Fruit fly (Drosophila melanogaster): ENCODE data around the gene Ets21C.
A peak's percentile ranks its signal among the peaks of the same experiment; 100 is the strongest.

The Ets21C gene

DNA sequence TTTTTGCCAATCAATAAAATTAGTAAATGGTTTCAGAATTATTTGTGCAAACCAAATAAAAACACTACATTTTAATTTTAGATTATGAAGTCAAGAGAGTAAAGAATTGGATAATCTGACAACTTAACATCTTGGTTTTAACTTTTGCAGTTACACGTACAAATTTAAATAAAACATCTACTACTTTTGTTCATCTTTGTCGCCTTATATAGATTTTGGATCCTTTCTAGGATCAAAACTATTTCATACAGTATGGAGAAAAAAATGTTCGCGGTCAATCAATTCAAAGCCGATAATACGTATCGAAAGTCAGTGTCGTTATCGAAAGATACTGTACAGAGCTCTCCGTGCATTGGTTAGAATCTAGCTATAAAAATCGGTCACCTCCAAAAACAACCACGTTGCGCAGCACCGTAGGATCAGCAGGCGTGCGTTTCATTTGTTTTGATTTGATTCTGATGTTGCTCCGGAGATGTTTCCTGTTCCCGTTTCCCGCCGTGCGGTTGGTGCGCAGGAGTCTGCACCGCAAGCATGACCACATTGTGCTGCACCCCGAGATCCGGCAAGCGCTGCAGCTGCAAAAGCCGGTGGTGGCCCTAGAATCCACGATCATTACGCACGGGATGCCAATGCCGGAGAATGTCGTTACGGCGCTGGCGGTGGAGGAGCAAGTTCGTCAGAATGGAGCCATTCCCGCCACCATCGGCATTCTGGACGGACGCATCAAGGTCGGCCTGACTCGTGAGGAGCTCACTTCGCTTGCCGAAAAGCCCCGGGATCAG lies 11.2 kb upstream of the Ets21C start, which contains the start of the genes uncNacbeta and CG2794 (continued):
- TF ChIP-seq CG13287 (GFP tag; IDR thresholded peaks at IDR 0.05; ENCODE audit: partially characterized antibody) = peak; percentile 82
- no peak for TF ChIP-seq CG31365 (tag; optimal IDR thresholded peaks at IDR 0.05)
- no peak for TF ChIP-seq CG12942 (GFP tag; optimal IDR thresholded peaks at IDR 0.05)
- no peak for TF ChIP-seq gt (GFP tag; IDR thresholded peaks at IDR 0.05)
- TF ChIP-seq CG16779 (GFP tag; IDR thresholded peaks at IDR 0.05) = no peak
- TF ChIP-seq CG34422 (GFP tag; IDR thresholded peaks at IDR 0.05) = peak; percentile 48; the same call in 1 of the 3 replicates
- peak; percentile 16 for TF ChIP-seq CG17829 (tag; optimal IDR thresholded peaks at IDR 0.05)
- peak; percentile 61 for TF ChIP-seq vnd (GFP tag; IDR thresholded peaks at IDR 0.05; ENCODE audit: partially characterized antibody)
- peak; percentile 86 for TF ChIP-seq MBD-R2 (GFP tag; IDR thresholded peaks at IDR 0.05)
- peak; percentile 18 for TF ChIP-seq Nf-YC (tag; optimal IDR thresholded peaks at IDR 0.05)
- TF ChIP-seq luna (GFP tag; optimal IDR thresholded peaks at IDR 0.05) = no peak
- no peak for TF ChIP-seq CG11504 (tag; optimal IDR thresholded peaks at IDR 0.05)
- no peak for TF ChIP-seq lov (optimal IDR thresholded peaks at IDR 0.05)
- TF ChIP-seq lov (GFP tag; IDR thresholded peaks at IDR 0.05) = 0 out of 3 replicates have a peak, but pooled peaks have one; percentile 18
- peak; percentile 97 for TF ChIP-seq Dref (GFP tag; IDR thresholded peaks at IDR 0.05)
- no peak for TF ChIP-seq ken (GFP tag; IDR thresholded peaks at IDR 0.05)
- peak; percentile 73 for TF ChIP-seq Dll (GFP tag; IDR thresholded peaks at IDR 0.05; ENCODE audit: partially characterized antibody)
- peak; percentile 39 for TF ChIP-seq trem (tag; optimal IDR thresholded peaks at IDR 0.05)
- peak; percentile 32 for TF ChIP-seq CG15479 (GFP tag; optimal IDR thresholded peaks at IDR 0.05)
- no peak; the same call in 1 of the 2 replicates for TF ChIP-seq H2.0 (GFP tag; IDR thresholded peaks at IDR 0.05)
- no peak for TF ChIP-seq CG10462 (GFP tag; optimal IDR thresholded peaks at IDR 0.05)
- peak; percentile 55; the same call in 1 of the 2 replicates for TF ChIP-seq CG9932 (GFP tag; IDR thresholded peaks at IDR 0.05)
- peak; percentile 10 for TF ChIP-seq CG9797 (GFP tag; optimal IDR thresholded peaks at IDR 0.05)
- peak; percentile 8 for TF ChIP-seq CG11398 (GFP tag; optimal IDR thresholded peaks at IDR 0.05)
- TF ChIP-seq wdn (GFP tag; IDR thresholded peaks at IDR 0.05) = 0 out of 2 replicates have a peak, but pooled peaks have one; percentile 18
- TF ChIP-seq kay (GFP tag; optimal IDR thresholded peaks at IDR 0.05) = no peak
- peak; percentile 27 for TF ChIP-seq CHES-1-like (GFP tag; optimal IDR thresholded peaks at IDR 0.05)
- peak in 1 of 3 experiments; percentile 43 for TF ChIP-seq Stat92E (GFP tag; optimal IDR thresholded peaks at IDR 0.05)

- peak in 1 of 2 experiments; percentile 16 for TF ChIP-seq bsh (GFP tag; optimal IDR thresholded peaks at IDR 0.05)
- no peak for TF ChIP-seq z (GFP tag; IDR thresholded peaks at IDR 0.05)
- peak; percentile 61 for TF ChIP-seq Drgx (GFP tag; IDR thresholded peaks at IDR 0.05)
- TF ChIP-seq Gsc (GFP tag; IDR thresholded peaks at IDR 0.05) = peak; percentile 43; the same call in 1 of the 2 replicates
Measured at dm6 chr2L:563314-563713, 10.6 kb upstream of the Ets21C start.

DNA sequence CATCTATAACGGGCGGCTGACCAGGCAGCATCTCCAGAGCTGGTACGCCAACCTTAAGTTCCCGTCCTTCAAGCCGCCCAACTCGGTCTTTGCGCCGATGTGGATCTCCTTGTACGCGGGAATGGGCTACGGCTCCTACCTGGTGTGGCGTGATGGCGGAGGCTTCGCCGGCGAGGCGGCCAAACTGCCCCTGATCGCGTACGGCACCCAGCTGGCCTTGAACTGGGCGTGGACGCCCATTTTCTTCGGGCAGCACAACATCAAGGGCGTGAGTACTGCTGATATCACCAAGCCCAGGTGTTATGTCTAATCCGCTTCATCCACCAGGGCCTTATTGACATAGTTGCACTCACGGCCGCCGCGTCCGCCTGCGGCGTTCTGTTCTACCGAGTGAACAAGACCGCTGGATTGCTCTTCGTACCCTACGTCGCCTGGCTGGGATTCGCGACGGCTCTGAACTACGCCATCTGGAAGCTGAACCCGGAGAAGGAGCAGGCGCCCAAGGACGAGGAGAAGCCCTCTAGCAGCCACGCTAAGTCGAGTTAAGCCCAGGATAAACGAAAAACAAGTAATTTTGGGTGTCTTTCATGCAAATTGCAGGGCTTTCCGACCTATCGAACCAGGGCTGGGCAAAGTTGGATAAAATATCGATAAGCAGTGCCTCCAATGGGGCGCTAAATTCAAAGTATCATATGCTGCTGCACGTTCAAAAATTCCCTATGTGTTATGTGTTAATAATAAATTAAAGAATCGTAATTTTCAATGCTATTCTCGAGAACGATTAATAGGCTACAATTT lies 7.2 kb upstream of the Ets21C start, which contains the start of gene rempA:
Gene rempA (minus strand): TSS at position 541 of the 798 bp plus-strand sequence.
- TF ChIP-seq CG14860 (GFP tag; IDR thresholded peaks at IDR 0.05; ENCODE audit: partially characterized antibody) = peak; percentile 54; the same call in 2 of the 3 replicates
- peak; percentile 74 for TF ChIP-seq Dll (GFP tag; IDR thresholded peaks at IDR 0.05; ENCODE audit: partially characterized antibody)
- peak; percentile 60 for TF ChIP-seq Doc3 (GFP tag; IDR thresholded peaks at IDR 0.05; ENCODE audit: partially characterized antibody)
- peak; percentile 91 for TF ChIP-seq CG7928 (GFP tag; optimal IDR thresholded peaks at IDR 0.05)
- no peak for TF ChIP-seq H15 (GFP tag; IDR thresholded peaks at IDR 0.05)
- no peak for TF ChIP-seq CG15011 (GFP tag; optimal IDR thresholded peaks at IDR 0.05)
- TF ChIP-seq Med (GFP tag) = peak; percentile 68
- no peak for TF ChIP-seq HLHmδ (GFP tag; optimal IDR thresholded peaks at IDR 0.05)
- peak; percentile 41 for TF ChIP-seq pzg (GFP tag; optimal IDR thresholded peaks at IDR 0.05)
- peak; percentile 82 for TF ChIP-seq CG13287 (GFP tag; IDR thresholded peaks at IDR 0.05; ENCODE audit: partially characterized antibody)
- no peak for TF ChIP-seq hkb (optimal IDR thresholded peaks at IDR 0.05)
- TF ChIP-seq hkb (GFP tag; IDR thresholded peaks at IDR 0.05) = 0 out of 2 replicates have a peak, but pooled peaks have one; percentile 9
- TF ChIP-seq CG34422 (GFP tag; IDR thresholded peaks at IDR 0.05) = 0 out of 3 replicates have a peak, but pooled peaks have one; percentile 33
- peak; percentile 72 for TF ChIP-seq Sry-β (GFP tag; optimal IDR thresholded peaks at IDR 0.05)
- peak; percentile 47 for TF ChIP-seq hbn (GFP tag; IDR thresholded peaks at IDR 0.05; ENCODE audit: partially characterized antibody)
- peak; percentile 69; the same call in 2 of the 3 replicates for TF ChIP-seq Opbp (GFP tag; IDR thresholded peaks at IDR 0.05; ENCODE audit: partially characterized antibody)

Measured in whole organism, embryonic.